Fruit fly (Drosophila melanogaster) whole organism, prepupa: Measurements from ENCODE around the gene Alg9.

ENCODE experiments used
- Blimp-1 ChIP-seq: fragments of 200-800 bp; sonication (Bioruptor generic); optimal IDR thresholded peaks from 3 replicates; lab custom pipeline; 2017; ENCODE audit warnings: missing biosample characterization, missing genetic modification characterization, mild to moderate bottlenecking, moderate library complexity, missing genetic modification reagents
- CG10631 ChIP-seq: fragments of 200-800 bp; sonication (Bioruptor generic); optimal IDR thresholded peaks from 2 replicates; lab custom pipeline; 2016; ENCODE audit warnings: missing biosample characterization, missing genetic modification characterization
- CG11294 ChIP-seq: fragments of 200-800 bp; sonication (Bioruptor generic); IDR thresholded peaks from 2 replicates; pipeline ENCODE4 v1.3.6; 2022; ENCODE audit warnings: missing biosample characterization, missing genetic modification characterization
- CG11902 ChIP-seq: fragments of 200-800 bp; sonication (Bioruptor generic); optimal IDR thresholded peaks from 3 replicates; lab custom pipeline; 2016; ENCODE audit warnings: missing biosample characterization, missing genetic modification characterization
- CG15336 ChIP-seq: fragments of 200-800 bp; sonication (Bioruptor generic); IDR thresholded peaks from 2 replicates; pipeline ENCODE4 v1.3.6; 2022; ENCODE audit warnings: missing biosample characterization, missing genetic modification characterization
- CG1621 ChIP-seq: fragments of 200-800 bp; sonication (Bioruptor generic); optimal IDR thresholded peaks from 3 replicates; lab custom pipeline; 2018; ENCODE audit warnings: missing biosample characterization, mild to moderate bottlenecking, missing genetic modification characterization
- CG3032 ChIP-seq: fragments of 200-800 bp; optimal IDR thresholded peaks from 2 replicates; lab custom pipeline; 2019; ENCODE audit warnings: missing biosample characterization, mild to moderate bottlenecking, missing genetic modification characterization, moderate library complexity
- CG31627 ChIP-seq: fragments of 200-800 bp; sonication (Bioruptor generic); optimal IDR thresholded peaks from 3 replicates; lab custom pipeline; 2016; ENCODE audit warnings: missing biosample characterization, missing genetic modification characterization
- CG32006 ChIP-seq: fragments of 200-800 bp; sonication (Bioruptor generic); optimal IDR thresholded peaks from 3 replicates; lab custom pipeline; 2017; ENCODE audit warnings: missing biosample characterization, mild to moderate bottlenecking, missing genetic modification characterization
- CG34406 ChIP-seq: fragments of 200-800 bp; sonication (Bioruptor generic); optimal IDR thresholded peaks from 3 replicates; lab custom pipeline; 2016; ENCODE audit warnings: missing biosample characterization, missing genetic modification characterization
- CG3919 ChIP-seq: fragments of 200-800 bp; sonication (Bioruptor generic); optimal IDR thresholded peaks from 3 replicates; lab custom pipeline; 2016; ENCODE audit warnings: missing biosample characterization, missing genetic modification characterization
- CG4318 ChIP-seq: fragments of 200-800 bp; sonication (Bioruptor generic); optimal IDR thresholded peaks from 3 replicates; lab custom pipeline; 2017; ENCODE audit warnings: missing biosample characterization, mild to moderate bottlenecking, missing genetic modification characterization
- CG6163 ChIP-seq: fragments of 200-800 bp; sonication (Bioruptor generic); IDR thresholded peaks from 3 replicates; pipeline ENCODE4 v1.3.6; 2022; ENCODE audit warnings: missing biosample characterization, missing genetic modification characterization
- CG6276 ChIP-seq: fragments of 200-800 bp; sonication (Bioruptor generic); optimal IDR thresholded peaks from 2 replicates; lab custom pipeline; 2017; ENCODE audit warnings: missing biosample characterization, mild to moderate bottlenecking, missing genetic modification characterization
- CG6792 ChIP-seq: fragments of 200-800 bp; sonication (Bioruptor generic); optimal IDR thresholded peaks from 3 replicates; lab custom pipeline; 2016; ENCODE audit warnings: missing biosample characterization, missing genetic modification characterization
- CG6808 ChIP-seq: fragments of 200-800 bp; sonication (Bioruptor generic); optimal IDR thresholded peaks from 3 replicates; lab custom pipeline; 2017; ENCODE audit warnings: missing biosample characterization, missing genetic modification characterization, mild to moderate bottlenecking, moderate library complexity, missing genetic modification reagents
- CG6854 ChIP-seq: fragments of 200-800 bp; sonication (Bioruptor generic); optimal IDR thresholded peaks from 2 replicates; lab custom pipeline; 2017; ENCODE audit warnings: missing biosample characterization, mild to moderate bottlenecking, missing genetic modification characterization
- CG7368 ChIP-seq: fragments of 200-800 bp; sonication (Bioruptor generic); optimal IDR thresholded peaks from 3 replicates; lab custom pipeline; 2016; ENCODE audit warnings: missing biosample characterization, missing genetic modification characterization
- CG8119 ChIP-seq: fragments of 200-800 bp; sonication (Bioruptor generic); IDR thresholded peaks from 3 replicates; pipeline ENCODE4 v1.3.6; 2022; ENCODE audit warnings: missing biosample characterization, missing genetic modification characterization
- CG8319 ChIP-seq: fragments of 200-800 bp; sonication (Bioruptor generic); optimal IDR thresholded peaks from 3 replicates; lab custom pipeline; 2016; ENCODE audit warnings: missing biosample characterization, missing genetic modification characterization
- CG9139 ChIP-seq: fragments of 200-800 bp; sonication (Bioruptor generic); optimal IDR thresholded peaks from 3 replicates; lab custom pipeline; 2017; ENCODE audit warnings: missing biosample characterization, mild to moderate bottlenecking, missing genetic modification characterization
- Eip75B ChIP-seq: fragments of 200-800 bp; sonication (Bioruptor generic); optimal IDR thresholded peaks from 3 replicates; lab custom pipeline; 2016; ENCODE audit warnings: missing biosample characterization, missing genetic modification characterization
- Eip78C ChIP-seq: fragments of 200-800 bp; sonication (Bioruptor generic); peaks from one replicate; lab custom pipeline; 2016; ENCODE audit warnings: missing biosample characterization, missing genetic modification characterization
- Ets21C ChIP-seq: fragments of 200-800 bp; sonication (Bioruptor generic); optimal IDR thresholded peaks from 3 replicates; lab custom pipeline; 2016; ENCODE audit warnings: missing biosample characterization, missing genetic modification characterization
- Ets96B ChIP-seq: fragments of 200-800 bp; optimal IDR thresholded peaks from 2 replicates; lab custom pipeline; 2019; ENCODE audit warnings: missing biosample characterization, mild to moderate bottlenecking, missing genetic modification characterization, moderate library complexity
- Gug ChIP-seq: fragments of 200-800 bp; sonication (Bioruptor generic); IDR thresholded peaks from 2 replicates; pipeline ENCODE4 v1.3.6; 2022; ENCODE audit warnings: missing biosample characterization, missing genetic modification characterization
- Hr38 ChIP-seq: sonication (Bioruptor generic); optimal IDR thresholded peaks from 2 replicates; lab custom pipeline; 2016; ENCODE audit warnings: missing biosample characterization, missing genetic modification characterization
- Hr39 ChIP-seq: fragments of 200-800 bp; sonication (Bioruptor generic); optimal IDR thresholded peaks from 2 replicates; lab custom pipeline; 2016; ENCODE audit warnings: missing biosample characterization, missing genetic modification characterization
- Hr4 ChIP-seq: fragments of 200-800 bp; sonication (Bioruptor generic); optimal IDR thresholded peaks from 3 replicates; lab custom pipeline; 2016; ENCODE audit warnings: missing biosample characterization, missing genetic modification characterization
- OdsH ChIP-seq: fragments of 200-800 bp; sonication (Bioruptor generic); optimal IDR thresholded peaks from 3 replicates; lab custom pipeline; 2016; ENCODE audit warnings: missing biosample characterization, missing genetic modification characterization
- Smox ChIP-seq: fragments of 200-800 bp; sonication (Bioruptor generic); optimal IDR thresholded peaks from 3 replicates; lab custom pipeline; 2016; ENCODE audit warnings: missing biosample characterization, missing genetic modification characterization
- Sox102F ChIP-seq: fragments of 200-800 bp; sonication (Bioruptor generic); optimal IDR thresholded peaks from 2 replicates; lab custom pipeline; 2016; ENCODE audit warnings: missing biosample characterization, mild to moderate bottlenecking, missing genetic modification characterization
- Sox15 ChIP-seq: fragments of 200-800 bp; sonication (Bioruptor generic); optimal IDR thresholded peaks from 3 replicates; lab custom pipeline; 2016; ENCODE audit warnings: missing biosample characterization, missing genetic modification characterization
- achi ChIP-seq: fragments of 200-800 bp; sonication (Bioruptor generic); optimal IDR thresholded peaks from 3 replicates; lab custom pipeline; 2016; ENCODE audit warnings: missing biosample characterization, missing genetic modification characterization
- acj6 ChIP-seq: fragments of 200-800 bp; sonication (Bioruptor generic); optimal IDR thresholded peaks from 3 replicates; lab custom pipeline; 2016; ENCODE audit warnings: missing biosample characterization, missing genetic modification characterization
- cyc ChIP-seq: fragments of 200-800 bp; sonication (Bioruptor generic); optimal IDR thresholded peaks from 3 replicates; lab custom pipeline; 2016; ENCODE audit warnings: missing biosample characterization, missing genetic modification characterization
- dac ChIP-seq: fragments of 200-800 bp; sonication (Bioruptor generic); optimal IDR thresholded peaks from 2 replicates; lab custom pipeline; 2017; ENCODE audit warnings: missing biosample characterization, mild to moderate bottlenecking, missing genetic modification characterization
- dsx ChIP-seq: fragments of 200-800 bp; optimal IDR thresholded peaks from 3 replicates; lab custom pipeline; 2019; ENCODE audit warnings: missing biosample characterization, mild to moderate bottlenecking, missing genetic modification characterization, moderate library complexity; ENCODE audit not compliant: poor library complexity, severe bottlenecking
- eg ChIP-seq: fragments of 200-800 bp; sonication (Bioruptor generic); IDR thresholded peaks from 3 replicates; pipeline ENCODE4 v1.3.6; 2022; ENCODE audit warnings: missing biosample characterization, missing genetic modification characterization
- esn ChIP-seq: fragments of 200-800 bp; sonication (Bioruptor generic); optimal IDR thresholded peaks from 2 replicates; lab custom pipeline; 2016; ENCODE audit warnings: missing biosample characterization, mild to moderate bottlenecking, missing genetic modification characterization, moderate library complexity
- fd59A ChIP-seq: fragments of 200-800 bp; sonication (Bioruptor generic); optimal IDR thresholded peaks from 2 replicates; lab custom pipeline; 2017; ENCODE audit warnings: missing biosample characterization, mild to moderate bottlenecking, missing genetic modification characterization, missing genetic modification reagents
- fd85E ChIP-seq: fragments of 200-800 bp; sonication (Bioruptor generic); optimal IDR thresholded peaks from 3 replicates; lab custom pipeline; 2016; ENCODE audit warnings: missing biosample characterization, missing genetic modification characterization
- net ChIP-seq: fragments of 200-800 bp; sonication (Bioruptor generic); optimal IDR thresholded peaks from 3 replicates; lab custom pipeline; 2016; ENCODE audit warnings: missing biosample characterization, missing genetic modification characterization
- pdm3 ChIP-seq: fragments of 200-800 bp; sonication (Bioruptor generic); optimal IDR thresholded peaks from 3 replicates; lab custom pipeline; 2016; ENCODE audit warnings: missing biosample characterization, missing genetic modification characterization
- spab ChIP-seq: fragments of 200-800 bp; sonication (Bioruptor generic); optimal IDR thresholded peaks from 2 replicates; lab custom pipeline; 2017; ENCODE audit warnings: missing biosample characterization, mild to moderate bottlenecking, missing genetic modification characterization, missing genetic modification reagents
- ss ChIP-seq, 2 experiments: fragments of 200-800 bp; sonication (Bioruptor generic); optimal IDR thresholded peaks; 2 replicates in 1 of 2; 3 replicates in 1 of 2; lab custom pipeline; 2017 to 2018; ENCODE audit warnings: mild to moderate bottlenecking in 2 of 2, missing biosample characterization in 2 of 2, missing genetic modification characterization in 2 of 2, moderate library complexity in 1 of 2
- svp ChIP-seq: fragments of 200-800 bp; sonication (Bioruptor generic); peaks from one replicate; lab custom pipeline; 2016; ENCODE audit warnings: missing biosample characterization, missing genetic modification characterization
- vri ChIP-seq: fragments of 200-800 bp; sonication (Bioruptor generic); optimal IDR thresholded peaks from 3 replicates; lab custom pipeline; 2016; ENCODE audit warnings: missing biosample characterization, mild to moderate bottlenecking, missing genetic modification characterization

The Alg9 gene

dm6 chr3R:25205413-25205977 is 15.9 kb upstream of the Alg9 start:
- peak; percentile 91 for TF ChIP-seq CG1621 (tag; lab: Kevin White, UChicago)
- TF ChIP-seq CG10631 (GFP tag; lab: Kevin White, UChicago): no peak
- no peak for TF ChIP-seq CG6792 (GFP tag; lab: Kevin White, UChicago)
- TF ChIP-seq Smox (GFP tag; lab: Kevin White, UChicago): no peak
- TF ChIP-seq Ets21C (GFP tag; lab: Kevin White, UChicago): no peak
- TF ChIP-seq Sox102F (GFP tag; lab: Kevin White, UChicago): peak; percentile 9
- TF ChIP-seq esn (GFP tag; lab: Kevin White, UChicago): no peak
- TF ChIP-seq CG15336 (GFP tag; lab: Robert Waterston, UW): no peak
- TF ChIP-seq CG31627 (GFP tag; lab: Kevin White, UChicago): no peak
- TF ChIP-seq Hr4 (GFP tag; lab: Kevin White, UChicago): no peak
- TF ChIP-seq Sox15 (GFP tag; lab: Kevin White, UChicago): no peak
- TF ChIP-seq acj6: no peak
- peak; percentile 60 for TF ChIP-seq dsx
- TF ChIP-seq dac (GFP tag; lab: Kevin White, UChicago): no peak
- TF ChIP-seq net (GFP tag; lab: Kevin White, UChicago): no peak
- 0 out of 3 replicates have a peak, but pooled peaks have one; percentile 28 for TF ChIP-seq CG8119 (GFP tag; lab: Robert Waterston, UW)
- TF ChIP-seq CG9139 (GFP tag; lab: Kevin White, UChicago): peak; percentile 42
- peak; percentile 57 for TF ChIP-seq vri
- TF ChIP-seq Hr38 (GFP tag; lab: Kevin White, UChicago): no peak
- TF ChIP-seq cyc (GFP tag; lab: Kevin White, UChicago): no peak
- TF ChIP-seq svp: no peak
- no peak for TF ChIP-seq Blimp-1 (GFP tag; lab: Kevin White, UChicago)
- TF ChIP-seq ss (GFP tag; optimal IDR thresholded peaks at IDR 0.05; lab: Kevin White, UChicago): peak; percentile 33 to 94
- no peak for TF ChIP-seq CG4318
- TF ChIP-seq Ets96B (tag; lab: Kevin White, UChicago): no peak
- peak; percentile 89 for TF ChIP-seq CG6854
- peak; percentile 9 for TF ChIP-seq Eip75B (GFP tag; lab: Kevin White, UChicago)
- TF ChIP-seq CG34406 (GFP tag; lab: Kevin White, UChicago): no peak
- no peak for TF ChIP-seq fd59A (GFP tag; lab: Kevin White, UChicago)
- no peak for TF ChIP-seq Gug (GFP tag; lab: Robert Waterston, UW)
- no peak for TF ChIP-seq spab (GFP tag; lab: Kevin White, UChicago)
- TF ChIP-seq Eip78C (GFP tag; lab: Kevin White, UChicago): peak; percentile 10
- TF ChIP-seq CG6808 (GFP tag; lab: Kevin White, UChicago): no peak
- TF ChIP-seq CG3032 (tag; lab: Kevin White, UChicago): no peak
- no peak for TF ChIP-seq CG8319 (GFP tag; lab: Kevin White, UChicago)
- TF ChIP-seq achi (GFP tag; lab: Kevin White, UChicago): no peak
- TF ChIP-seq eg (GFP tag; lab: Robert Waterston, UW): no peak
- TF ChIP-seq CG7368 (GFP tag; lab: Kevin White, UChicago): no peak
- TF ChIP-seq CG11294 (GFP tag; lab: Robert Waterston, UW): no peak
- TF ChIP-seq CG3919 (GFP tag; lab: Kevin White, UChicago): no peak

DNA sequence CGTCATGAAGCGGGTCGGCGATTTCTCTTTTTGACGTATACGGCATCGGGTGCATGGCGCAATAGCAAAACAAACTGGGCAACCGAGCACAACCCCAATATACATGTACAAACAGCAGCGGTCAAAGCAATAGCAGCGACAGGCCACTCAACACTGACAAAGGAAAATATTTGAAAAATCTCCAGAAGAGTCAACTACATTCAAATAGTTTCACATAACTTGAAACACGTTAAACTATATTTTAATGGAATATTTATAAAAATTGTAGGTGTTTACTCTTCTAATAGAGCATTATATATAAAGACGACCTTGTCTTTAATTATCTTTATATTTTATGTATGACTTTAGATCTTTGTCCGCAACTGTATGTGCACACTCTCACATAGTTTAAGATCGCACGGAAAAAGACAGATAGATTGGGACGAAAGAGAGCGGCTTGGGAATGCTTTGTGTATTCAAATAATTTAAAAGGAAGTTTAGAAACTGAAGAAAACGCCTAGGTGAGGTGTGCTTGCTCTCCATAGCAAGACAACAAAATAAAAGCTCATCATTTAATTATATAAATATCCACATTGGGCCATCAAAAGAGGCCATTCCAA is 13.9 kb upstream of the Alg9 start:
- TF ChIP-seq CG9139 (GFP tag; lab: Kevin White, UChicago) (peak; percentile 76), CG4318 (peak; percentile 75), CG8119 (GFP tag; lab: Robert Waterston, UW) (peak; percentile 94), CG6854 (peak; percentile 22), CG6792 (GFP tag; lab: Kevin White, UChicago) (peak; percentile 76), fd85E (peak; percentile 35), achi (GFP tag; lab: Kevin White, UChicago) (peak; percentile 87), dsx (peak; percentile 85), Gug (GFP tag; lab: Robert Waterston, UW) (peak; percentile 79), CG11902 (GFP tag; lab: Kevin White, UChicago) (peak; percentile 61), CG6808 (GFP tag; lab: Kevin White, UChicago) (peak; percentile 88), CG6163 (GFP tag; lab: Robert Waterston, UW) (peak; percentile 87), pdm3 (peak; percentile 84), CG6276 (GFP tag; lab: Kevin White, UChicago) (peak; percentile 89), Sox15 (GFP tag; lab: Kevin White, UChicago) (peak; percentile 61), CG11294 (GFP tag; lab: Robert Waterston, UW) (peak; percentile 70), Hr38 (GFP tag; lab: Kevin White, UChicago) (no peak), CG32006 (GFP tag; lab: Kevin White, UChicago) (peak; percentile 91), OdsH (GFP tag; lab: Kevin White, UChicago) (peak; percentile 89), spab (GFP tag; lab: Kevin White, UChicago) (peak; percentile 84), Sox102F (GFP tag; lab: Kevin White, UChicago) (peak; percentile 74), Hr39 (peak; percentile 71)
